Fruit fly (Drosophila melanogaster) whole organism, adult: ENCODE results near the gene sev.

Experiments used
- CG11617 ChIP-seq: fragments of 200-800 bp; sonication (Bioruptor generic); optimal IDR thresholded peaks from 2 replicates; lab custom pipeline; 2017; ENCODE audit warnings: mild to moderate bottlenecking, missing biosample characterization, missing genetic modification reagents, missing genetic modification characterization
- CG12768 ChIP-seq: fragments of 200-800 bp; sonication (Bioruptor generic); optimal IDR thresholded peaks from 2 replicates; lab custom pipeline; 2017; ENCODE audit warnings: missing biosample characterization, missing genetic modification characterization, mild to moderate bottlenecking, moderate library complexity, missing genetic modification reagents
- CG14711 ChIP-seq: fragments of 200-800 bp; sonication (Bioruptor generic); optimal IDR thresholded peaks from 2 replicates; lab custom pipeline; 2018; ENCODE audit warnings: missing biosample characterization, mild to moderate bottlenecking, missing genetic modification characterization, moderate library complexity
- CG1620 ChIP-seq: fragments of 200-800 bp; sonication (Bioruptor generic); optimal IDR thresholded peaks from 2 replicates; lab custom pipeline; 2016; ENCODE audit warnings: missing biosample characterization, missing genetic modification characterization
- CG33017 ChIP-seq: fragments of 200-800 bp; sonication (Bioruptor generic); optimal IDR thresholded peaks from 2 replicates; lab custom pipeline; 2018; ENCODE audit warnings: missing biosample characterization, mild to moderate bottlenecking, missing genetic modification characterization, moderate library complexity
- CG5204 ChIP-seq: fragments of 200-800 bp; sonication (Bioruptor generic); optimal IDR thresholded peaks from 2 replicates; lab custom pipeline; 2016; ENCODE audit warnings: missing biosample characterization, missing genetic modification characterization
- CG7045 ChIP-seq: fragments of 200-800 bp; sonication (Bioruptor generic); optimal IDR thresholded peaks from 2 replicates; lab custom pipeline; 2017; ENCODE audit warnings: missing biosample characterization, mild to moderate bottlenecking, missing genetic modification characterization
- CG7101 ChIP-seq: fragments of 200-800 bp; sonication (Bioruptor generic); optimal IDR thresholded peaks from 2 replicates; lab custom pipeline; 2018; ENCODE audit warnings: missing biosample characterization, mild to moderate bottlenecking, missing genetic modification characterization, moderate library complexity
- Clk ChIP-seq: fragments of 200-800 bp; sonication (Bioruptor generic); optimal IDR thresholded peaks from 2 replicates; lab custom pipeline; 2017; ENCODE audit warnings: missing biosample characterization, missing genetic modification characterization
- Crg-1 ChIP-seq: fragments of 200-800 bp; sonication (Bioruptor generic); optimal IDR thresholded peaks from 2 replicates; lab custom pipeline; 2016; ENCODE audit warnings: missing biosample characterization, missing genetic modification characterization
- Hr96 ChIP-seq: fragments of 200-800 bp; sonication (Bioruptor generic); optimal IDR thresholded peaks from 2 replicates; lab custom pipeline; 2016; ENCODE audit warnings: missing biosample characterization, missing genetic modification characterization
- Mnt ChIP-seq: fragments of 200-800 bp; sonication (Bioruptor generic); optimal IDR thresholded peaks from 2 replicates; lab custom pipeline; 2016; ENCODE audit warnings: missing biosample characterization, mild to moderate bottlenecking, missing genetic modification characterization
- bab1 ChIP-seq: fragments of 200-800 bp; sonication (Bioruptor generic); optimal IDR thresholded peaks from 3 replicates; lab custom pipeline; 2019; ENCODE audit warnings: missing biosample characterization, mild to moderate bottlenecking, missing genetic modification characterization, moderate library complexity
- cic ChIP-seq: fragments of 200-800 bp; sonication (Bioruptor generic); optimal IDR thresholded peaks from 2 replicates; lab custom pipeline; 2017; ENCODE audit warnings: missing biosample characterization, mild to moderate bottlenecking, missing genetic modification characterization, moderate library complexity
- cnc ChIP-seq, 2 experiments: fragments of >200 bp; optimal IDR thresholded peaks; 2 replicates each; lab custom pipeline; 2017
- kay ChIP-seq: fragments of 200-800 bp; sonication (Bioruptor generic); peaks from one replicate; lab custom pipeline; 2016; ENCODE audit warnings: missing biosample characterization, missing genetic modification characterization, borderline replicate concordance
- ovo ChIP-seq: fragments of 200-800 bp; sonication (Bioruptor generic); optimal IDR thresholded peaks from 2 replicates; lab custom pipeline; 2016; ENCODE audit warnings: missing biosample characterization, missing genetic modification characterization
- pad ChIP-seq: fragments of 200-800 bp; sonication (Bioruptor generic); optimal IDR thresholded peaks from 3 replicates; lab custom pipeline; 2017; ENCODE audit warnings: missing biosample characterization, missing genetic modification characterization, mild to moderate bottlenecking, moderate library complexity, missing genetic modification reagents
- tj ChIP-seq: fragments of 200-800 bp; sonication (Bioruptor generic); optimal IDR thresholded peaks from 3 replicates; lab custom pipeline; 2017; ENCODE audit warnings: missing biosample characterization, mild to moderate bottlenecking, missing genetic modification characterization, moderate library complexity
- toe ChIP-seq: fragments of 200-800 bp; sonication (Bioruptor generic); optimal IDR thresholded peaks from 2 replicates; lab custom pipeline; 2016; ENCODE audit warnings: missing biosample characterization, missing genetic modification characterization

sev gene

DNA sequence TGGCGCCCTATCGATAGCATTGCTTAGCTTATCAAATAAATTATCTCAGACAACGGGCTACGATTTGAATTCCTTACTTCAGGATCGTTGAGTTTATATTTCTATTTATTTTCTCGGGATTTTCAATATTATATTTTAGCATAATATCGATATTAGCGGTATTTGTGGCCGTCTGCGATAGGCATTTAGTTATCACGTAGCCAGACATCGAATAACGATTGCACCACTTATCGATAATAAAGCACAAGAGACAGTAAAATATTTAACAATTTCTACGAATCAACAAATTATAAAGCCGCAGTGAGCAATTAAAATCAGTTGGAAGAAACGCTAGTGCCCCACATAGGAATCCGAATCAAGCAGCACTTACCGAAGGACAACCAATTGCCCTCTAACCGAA is 4.1 kb upstream of the sev start, which contains the start of gene CG2076:
Gene CG2076, plus strand, starts transcription at position 50 of the 400 bp plus-strand sequence.
- peak; percentile 16 for TF ChIP-seq tj (GFP tag; lab: Kevin White, UChicago)
- no peak for TF ChIP-seq Clk
- TF ChIP-seq cic: no peak

DNA sequence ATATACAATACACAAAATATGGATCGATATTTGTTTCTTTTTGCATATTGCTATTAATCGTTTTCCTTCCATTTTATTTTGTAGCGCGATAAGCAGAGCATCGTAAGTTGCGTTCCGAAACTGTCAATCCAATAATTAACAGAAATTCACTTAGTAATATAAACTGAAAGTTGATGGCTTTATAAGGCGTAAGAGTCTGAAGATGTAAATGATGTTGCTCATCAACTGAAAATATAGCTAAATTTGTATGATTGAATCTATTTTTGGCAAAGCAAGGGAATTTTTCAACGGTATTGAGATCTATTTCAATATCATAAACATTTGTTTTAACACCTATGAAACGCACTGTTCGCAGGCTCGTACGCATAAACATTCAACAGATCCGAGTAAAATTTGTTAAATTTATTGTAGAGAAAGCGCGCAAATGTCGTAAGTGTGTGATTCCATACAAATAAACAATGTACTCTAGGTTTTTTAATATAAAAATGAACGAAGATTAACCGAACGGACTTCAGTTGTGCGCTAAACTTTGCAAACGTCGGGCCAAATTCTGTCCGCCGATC is 2.8 kb upstream of the sev start, which contains the start of gene Vago:
Gene Vago, plus strand, starts transcription at position 513 of the 563 bp plus-strand sequence.
- TF ChIP-seq CG7045 (GFP tag; lab: Kevin White, UChicago): no peak
- TF ChIP-seq CG14711 (tag; lab: Kevin White, UChicago): peak; percentile 46
- peak; percentile 11 for TF ChIP-seq Mnt (GFP tag; lab: Kevin White, UChicago)
- TF ChIP-seq CG11617 (GFP tag; lab: Kevin White, UChicago): peak; percentile 29
- TF ChIP-seq ovo (GFP tag; lab: Kevin White, UChicago): no peak
- peak; percentile 5 for TF ChIP-seq kay (GFP tag; lab: Kevin White, UChicago)
- TF ChIP-seq pad: peak; percentile 31
- TF ChIP-seq Hr96 (GFP tag; lab: Kevin White, UChicago): peak; percentile 41
- TF ChIP-seq toe (GFP tag; lab: Kevin White, UChicago): no peak
- TF ChIP-seq cic: no peak
- TF ChIP-seq cnc (optimal IDR thresholded peaks at IDR 0.05; lab: Kevin White, UChicago): no peak
- peak; percentile 33 for TF ChIP-seq CG33017 (tag; lab: Kevin White, UChicago)
- TF ChIP-seq CG5204 (GFP tag; lab: Kevin White, UChicago): no peak
- no peak for TF ChIP-seq CG1620 (GFP tag; lab: Kevin White, UChicago)
- no peak for TF ChIP-seq Clk
- TF ChIP-seq CG7101: peak; percentile 70
- TF ChIP-seq CG12768 (GFP tag; lab: Kevin White, UChicago): peak; percentile 17
- no peak for TF ChIP-seq Crg-1 (GFP tag; lab: Kevin White, UChicago)
- no peak for TF ChIP-seq tj (GFP tag; lab: Kevin White, UChicago)

dm6 chrX:11087384-11087783 is 1.3 kb upstream of the sev start:
- TF ChIP-seq bab1 (GFP tag; lab: Kevin White, UChicago) (peak; percentile 55), ovo (GFP tag; lab: Kevin White, UChicago) (peak; percentile 11), cic (no peak), Crg-1 (GFP tag; lab: Kevin White, UChicago) (no peak), CG7045 (GFP tag; lab: Kevin White, UChicago) (no peak), Hr96 (GFP tag; lab: Kevin White, UChicago) (peak; percentile 51), Clk (no peak), CG11617 (GFP tag; lab: Kevin White, UChicago) (peak; percentile 48), CG7101 (peak; percentile 1), pad (peak; percentile 12), toe (GFP tag; lab: Kevin White, UChicago) (no peak), kay (GFP tag; lab: Kevin White, UChicago) (no peak), CG33017 (tag; lab: Kevin White, UChicago) (no peak), Mnt (GFP tag; lab: Kevin White, UChicago) (peak; percentile 30), CG1620 (GFP tag; lab: Kevin White, UChicago) (no peak), cnc (optimal IDR thresholded peaks at IDR 0.05; lab: Kevin White, UChicago) (no peak), CG5204 (GFP tag; lab: Kevin White, UChicago) (no peak), tj (GFP tag; lab: Kevin White, UChicago) (peak; percentile 45), CG12768 (GFP tag; lab: Kevin White, UChicago) (no peak)

dm6 chrX:11083007-11083406 is 3.1 kb downstream of the sev start:
- no peak for TF ChIP-seq CG14711 (tag; lab: Kevin White, UChicago)
- TF ChIP-seq toe (GFP tag; lab: Kevin White, UChicago): no peak
- peak; percentile 91 for TF ChIP-seq tj (GFP tag; lab: Kevin White, UChicago)

DNA sequence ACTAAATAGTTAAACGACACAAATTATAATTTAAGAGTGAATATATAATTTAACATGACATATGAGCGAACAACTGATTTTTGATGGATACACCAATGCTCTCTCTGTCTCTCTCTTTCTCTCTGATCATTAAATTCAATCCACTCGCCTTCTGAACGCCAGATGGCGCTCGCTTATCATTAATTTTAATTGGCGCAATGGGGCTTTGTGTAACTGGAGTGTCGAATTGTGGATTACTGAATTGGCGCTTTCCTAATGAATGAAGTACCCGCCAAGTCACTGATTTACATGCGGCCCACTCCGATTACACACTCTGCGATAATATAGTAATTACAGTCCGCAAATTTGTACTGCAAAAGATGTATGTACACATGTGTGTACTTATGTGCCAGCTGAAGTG is 4.3 kb downstream of the sev start:
- TF ChIP-seq bab1 (GFP tag; lab: Kevin White, UChicago) (peak; percentile 79), CG11617 (GFP tag; lab: Kevin White, UChicago) (no peak), Mnt (GFP tag; lab: Kevin White, UChicago) (no peak), tj (GFP tag; lab: Kevin White, UChicago) (peak; percentile 74), CG12768 (GFP tag; lab: Kevin White, UChicago) (no peak)

DNA sequence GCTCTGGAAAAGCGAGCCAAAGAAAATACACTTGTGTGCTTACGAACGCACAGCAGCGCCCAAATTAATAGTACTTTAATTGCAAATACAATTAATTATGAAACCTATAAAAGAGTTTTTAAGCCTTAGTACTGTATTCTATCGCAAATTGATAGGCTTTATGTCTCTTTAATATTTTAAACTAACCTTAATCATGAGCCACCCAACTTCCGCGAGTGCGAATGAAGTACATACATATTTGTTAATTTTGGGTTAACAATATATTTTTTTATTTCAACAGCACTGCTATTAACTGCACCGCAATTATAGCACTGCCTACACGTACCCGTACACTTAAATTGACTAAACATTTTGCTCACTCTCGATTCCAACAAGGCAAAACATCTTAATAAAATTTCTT is 4.9 kb downstream of the sev start:
- peak; percentile 56 for TF ChIP-seq CG7101
- TF ChIP-seq ovo (GFP tag; lab: Kevin White, UChicago): no peak
- no peak for TF ChIP-seq Hr96 (GFP tag; lab: Kevin White, UChicago)
- TF ChIP-seq Crg-1 (GFP tag; lab: Kevin White, UChicago): no peak
- no peak for TF ChIP-seq CG1620 (GFP tag; lab: Kevin White, UChicago)
- peak; percentile 50 for TF ChIP-seq CG14711 (tag; lab: Kevin White, UChicago)
- no peak for TF ChIP-seq cic
- peak; percentile 61 for TF ChIP-seq CG33017 (tag; lab: Kevin White, UChicago)
- TF ChIP-seq tj (GFP tag; lab: Kevin White, UChicago): no peak
- TF ChIP-seq CG5204 (GFP tag; lab: Kevin White, UChicago): peak; percentile 6
- TF ChIP-seq pad: peak; percentile 28
- peak; percentile 14 for TF ChIP-seq Clk
- no peak for TF ChIP-seq kay (GFP tag; lab: Kevin White, UChicago)
- TF ChIP-seq CG7045 (GFP tag; lab: Kevin White, UChicago): peak; percentile 52
- peak; percentile 9 for TF ChIP-seq CG11617 (GFP tag; lab: Kevin White, UChicago)
- TF ChIP-seq CG12768 (GFP tag; lab: Kevin White, UChicago): peak; percentile 53
- TF ChIP-seq bab1 (GFP tag; lab: Kevin White, UChicago): peak; percentile 28
- no peak for TF ChIP-seq cnc (optimal IDR thresholded peaks at IDR 0.05; lab: Kevin White, UChicago)
- no peak for TF ChIP-seq Mnt (GFP tag; lab: Kevin White, UChicago)
- TF ChIP-seq toe (GFP tag; lab: Kevin White, UChicago): peak; percentile 35
